Fruit fly (Drosophila melanogaster) whole organism, embryonic: ENCODE measurements around the gene Dfd.

ENCODE experiments used
- ATbp ChIP-seq: fragments of 200-800 bp; sonication (Bioruptor generic); optimal IDR thresholded peaks from 2 replicates; lab custom pipeline; 2017; ENCODE audit warnings: missing biosample characterization, mild to moderate bottlenecking, missing genetic modification characterization, missing genetic modification reagents
- Awh ChIP-seq: fragments of 200-800 bp; sonication (Bioruptor generic); IDR thresholded peaks from 2 replicates; pipeline ENCODE4, ENCODE4 v1.3.6; 2022; ENCODE audit warnings: missing biosample characterization, missing genetic modification characterization
- Blimp-1 ChIP-seq: fragments of 200-800 bp; sonication (Bioruptor generic); optimal IDR thresholded peaks from 3 replicates; lab custom pipeline; 2018; ENCODE audit warnings: missing biosample characterization, missing genetic modification characterization, mild to moderate bottlenecking, moderate library complexity, missing genetic modification reagents
- C15 ChIP-seq: fragments of 200-800 bp; sonication (Bioruptor generic); IDR thresholded peaks from 3 replicates; pipeline ENCODE4 v1.3.6; 2022; ENCODE audit warnings: missing biosample characterization, missing genetic modification characterization
- CG10543 ChIP-seq: fragments of 200-800 bp; sonication (Bioruptor generic); optimal IDR thresholded peaks from 3 replicates; lab custom pipeline; 2017; ENCODE audit warnings: missing biosample characterization, mild to moderate bottlenecking, missing genetic modification characterization, moderate library complexity
- CG10654 ChIP-seq: fragments of 200-800 bp; sonication (Bioruptor generic); optimal IDR thresholded peaks from 2 replicates; lab custom pipeline; 2016; ENCODE audit warnings: missing biosample characterization, missing genetic modification characterization
- CG12071 ChIP-seq: fragments of 200-800 bp; sonication (Bioruptor generic); optimal IDR thresholded peaks from 3 replicates; lab custom pipeline; 2018; ENCODE audit warnings: missing biosample characterization, mild to moderate bottlenecking, missing genetic modification characterization
- CG13287 ChIP-seq: fragments of 200-800 bp; sonication (Bioruptor generic); IDR thresholded peaks from 2 replicates; pipeline ENCODE4 v1.3.6; 2022; ENCODE audit warnings: missing biosample characterization, missing genetic modification characterization; ENCODE audit not compliant: partially characterized antibody
- CG14014 ChIP-seq: fragments of 200-800 bp; sonication (Bioruptor generic); IDR thresholded peaks from 2 replicates; pipeline ENCODE4 v1.3.6; 2022; ENCODE audit warnings: missing biosample characterization, missing genetic modification characterization
- CG14710 ChIP-seq: fragments of 200-800 bp; sonication (Bioruptor generic); optimal IDR thresholded peaks from 3 replicates; lab custom pipeline; 2019; ENCODE audit warnings: missing biosample characterization, mild to moderate bottlenecking, missing genetic modification characterization, moderate library complexity
- CG15601 ChIP-seq: fragments of 200-800 bp; sonication (Bioruptor generic); optimal IDR thresholded peaks from 3 replicates; lab custom pipeline; 2019; ENCODE audit warnings: missing biosample characterization, mild to moderate bottlenecking, missing genetic modification characterization, moderate library complexity
- CG15696 ChIP-seq: fragments of 200-800 bp; sonication (Bioruptor generic); optimal IDR thresholded peaks from 2 replicates; lab custom pipeline; 2019; ENCODE audit warnings: missing biosample characterization, mild to moderate bottlenecking, missing genetic modification characterization, moderate library complexity
- CG1602 ChIP-seq: fragments of 200-800 bp; sonication (Bioruptor generic); optimal IDR thresholded peaks from 3 replicates; lab custom pipeline; 2016; ENCODE audit warnings: missing biosample characterization, missing genetic modification characterization
- CG1647 ChIP-seq: fragments of 200-800 bp; sonication (Bioruptor generic); optimal IDR thresholded peaks from 3 replicates; lab custom pipeline; 2016; ENCODE audit warnings: missing biosample characterization, missing genetic modification characterization
- CG18011 ChIP-seq: fragments of 200-800 bp; sonication (Bioruptor generic); optimal IDR thresholded peaks from 2 replicates; lab custom pipeline; 2017; ENCODE audit warnings: missing biosample characterization, missing genetic modification characterization, mild to moderate bottlenecking, moderate library complexity, missing genotype
- CG18476 ChIP-seq: fragments of 200-800 bp; sonication (Bioruptor generic); optimal IDR thresholded peaks from 2 replicates; lab custom pipeline; 2016; ENCODE audit warnings: missing biosample characterization, mild to moderate bottlenecking, missing genetic modification characterization
- CG18764 ChIP-seq: fragments of 200-800 bp; sonication (Bioruptor generic); optimal IDR thresholded peaks from 3 replicates; lab custom pipeline; 2016; ENCODE audit warnings: missing biosample characterization, missing genetic modification characterization
- CG2202 ChIP-seq: fragments of 200-800 bp; sonication (Bioruptor generic); optimal IDR thresholded peaks from 2 replicates; lab custom pipeline; 2018; ENCODE audit warnings: missing biosample characterization, mild to moderate bottlenecking, missing genetic modification characterization
- CG2875 ChIP-seq: fragments of 200-800 bp; sonication (Bioruptor generic); optimal IDR thresholded peaks from 2 replicates; lab custom pipeline; 2017; ENCODE audit warnings: missing biosample characterization, mild to moderate bottlenecking, missing genetic modification characterization, missing genetic modification reagents
- CG3407 ChIP-seq: fragments of 200-800 bp; sonication (Bioruptor generic); optimal IDR thresholded peaks from 2 replicates; lab custom pipeline; 2018; ENCODE audit warnings: missing biosample characterization, mild to moderate bottlenecking, missing genetic modification characterization
- CG6813 ChIP-seq: fragments of 200-800 bp; sonication (Bioruptor generic); optimal IDR thresholded peaks from 2 replicates; lab custom pipeline; 2017; ENCODE audit warnings: missing biosample characterization, missing genetic modification characterization, mild to moderate bottlenecking, moderate library complexity, missing genetic modification reagents
- CG7372 ChIP-seq: fragments of 200-800 bp; sonication (Bioruptor generic); IDR thresholded peaks from 2 replicates; pipeline ENCODE4 v1.3.6; 2022; ENCODE audit warnings: missing biosample characterization, missing genetic modification characterization
- CG7556 ChIP-seq: fragments of 200-800 bp; sonication (Bioruptor generic); optimal IDR thresholded peaks from 2 replicates; lab custom pipeline; 2017; ENCODE audit warnings: missing biosample characterization, mild to moderate bottlenecking, missing genetic modification characterization
- CG8281 ChIP-seq: fragments of 200-800 bp; sonication (Bioruptor generic); optimal IDR thresholded peaks from 2 replicates; lab custom pipeline; 2018; ENCODE audit warnings: missing biosample characterization, mild to moderate bottlenecking, missing genetic modification characterization, moderate library complexity
- CG8290 ChIP-seq, 3 experiments: fragments of 200-800 bp; sonication (Bioruptor generic); optimal IDR thresholded peaks; 2 replicates each; lab custom pipeline; 2016 to 2019; ENCODE audit warnings: missing biosample characterization in 3 of 3, missing genetic modification characterization in 3 of 3, mild to moderate bottlenecking in 2 of 3, moderate library complexity in 1 of 3
- CG8765 ChIP-seq: fragments of 200-800 bp; sonication (Bioruptor generic); IDR thresholded peaks from 2 replicates; pipeline ENCODE4 v1.3.6; 2022; ENCODE audit warnings: missing biosample characterization, missing genetic modification characterization
- CG9727 ChIP-seq: fragments of 200-800 bp; sonication (Bioruptor generic); optimal IDR thresholded peaks from 3 replicates; lab custom pipeline; 2017; ENCODE audit warnings: missing biosample characterization, mild to moderate bottlenecking, missing genetic modification characterization
- Dad ChIP-seq: fragments of 200-800 bp; sonication (Bioruptor generic); optimal IDR thresholded peaks from 3 replicates; lab custom pipeline; 2016; ENCODE audit warnings: missing biosample characterization, missing genetic modification characterization
- Fer2 ChIP-seq: fragments of 200-800 bp; sonication (Bioruptor generic); optimal IDR thresholded peaks from 2 replicates; lab custom pipeline; 2018; ENCODE audit warnings: missing biosample characterization, mild to moderate bottlenecking, missing genetic modification characterization, moderate library complexity
- Fer3 ChIP-seq: fragments of 200-800 bp; sonication (Bioruptor generic); optimal IDR thresholded peaks from 2 replicates; lab custom pipeline; 2018; ENCODE audit warnings: missing biosample characterization, mild to moderate bottlenecking, missing genetic modification characterization, moderate library complexity
- Hmr ChIP-seq: fragments of 200-800 bp; sonication (Bioruptor generic); optimal IDR thresholded peaks from 3 replicates; lab custom pipeline; 2017; ENCODE audit warnings: mild to moderate bottlenecking, missing biosample characterization, missing genetic modification reagents, missing genetic modification characterization
- Hr39 ChIP-seq: fragments of >200 bp; optimal IDR thresholded peaks from 2 replicates; lab custom pipeline; 2017
- MTF-1 ChIP-seq: fragments of 200-800 bp; sonication (Bioruptor generic); optimal IDR thresholded peaks from 2 replicates; lab custom pipeline; 2018; ENCODE audit warnings: missing biosample characterization, mild to moderate bottlenecking, missing genetic modification characterization, borderline replicate concordance
- Mes4 ChIP-seq: fragments of 200-800 bp; sonication (Bioruptor generic); optimal IDR thresholded peaks from 2 replicates; lab custom pipeline; 2016; ENCODE audit warnings: missing biosample characterization, missing genetic modification characterization
- NFAT ChIP-seq: fragments of 200-800 bp; sonication (Bioruptor generic); IDR thresholded peaks from 2 replicates; pipeline ENCODE4 v1.3.6; 2022; ENCODE audit warnings: missing biosample characterization, missing genetic modification characterization
- Nf-YB ChIP-seq: fragments of 200-800 bp; sonication (Bioruptor generic); optimal IDR thresholded peaks from 3 replicates; lab custom pipeline; 2019; ENCODE audit warnings: missing biosample characterization, mild to moderate bottlenecking, missing genetic modification characterization, moderate library complexity
- Sox100B ChIP-seq: fragments of 200-800 bp; sonication (Bioruptor generic); optimal IDR thresholded peaks from 3 replicates; lab custom pipeline; 2018; ENCODE audit warnings: missing biosample characterization, mild to moderate bottlenecking, missing genetic modification characterization
- al ChIP-seq: fragments of 200-800 bp; sonication (Bioruptor generic); IDR thresholded peaks from 2 replicates; pipeline ENCODE4 v1.3.6; 2022; ENCODE audit warnings: missing biosample characterization, missing genetic modification characterization
- crp ChIP-seq, 2 experiments: fragments of 200-800 bp; sonication (Bioruptor generic); optimal IDR thresholded peaks; 2 replicates in 1 of 2; 3 replicates in 1 of 2; lab custom pipeline; 2017; ENCODE audit warnings: missing biosample characterization in 2 of 2, missing genetic modification characterization in 2 of 2, mild to moderate bottlenecking in 1 of 2, moderate library complexity in 1 of 2
- disco-r ChIP-seq: fragments of 200-800 bp; sonication (Bioruptor generic); optimal IDR thresholded peaks from 2 replicates; lab custom pipeline; 2016; ENCODE audit warnings: missing biosample characterization, missing genetic modification characterization
- gce ChIP-seq: fragments of 200-800 bp; sonication (Bioruptor generic); IDR thresholded peaks from 3 replicates; pipeline ENCODE4 v1.3.6; 2022; ENCODE audit warnings: missing biosample characterization, missing genetic modification characterization
- gcm2 ChIP-seq: fragments of 200-800 bp; sonication (Bioruptor generic); optimal IDR thresholded peaks from 2 replicates; lab custom pipeline; 2016; ENCODE audit warnings: missing biosample characterization, missing genetic modification characterization
- hkb ChIP-seq, 2 experiments: fragments of 200-800 bp in 1 of 2; fragments of >200 bp in 1 of 2; sonication (Bioruptor generic) in 1 of 2; IDR thresholded peaks in 1 of 2; optimal IDR thresholded peaks in 1 of 2; 2 replicates each; pipeline versions ENCODE4 v1.3.6 to Lab custom; 2017 to 2022; ENCODE audit warnings: missing biosample characterization in 1 of 2, missing genetic modification characterization in 1 of 2
- nau ChIP-seq: fragments of 200-800 bp; sonication (Bioruptor generic); optimal IDR thresholded peaks from 3 replicates; lab custom pipeline; 2017; ENCODE audit warnings: missing biosample characterization, mild to moderate bottlenecking, missing genetic modification characterization, missing genetic modification reagents
- nerfin-1 ChIP-seq: fragments of 200-800 bp; sonication (Bioruptor generic); optimal IDR thresholded peaks from 3 replicates; lab custom pipeline; 2019; ENCODE audit warnings: missing biosample characterization, mild to moderate bottlenecking, missing genetic modification characterization, moderate library complexity
- otp ChIP-seq: fragments of 200-800 bp; sonication (Bioruptor generic); IDR thresholded peaks from 3 replicates; pipeline ENCODE4, ENCODE4 v1.3.6; 2022; ENCODE audit warnings: missing biosample characterization, missing genetic modification characterization
- sens ChIP-seq: fragments of 200-800 bp; sonication (Bioruptor generic); peaks from one replicate; lab custom pipeline; 2016; ENCODE audit warnings: missing biosample characterization, missing genetic modification characterization
- tll ChIP-seq, 2 experiments: fragments of 200-800 bp in 1 of 2; fragments of >200 bp in 1 of 2; sonication (Bioruptor generic) in 1 of 2; optimal IDR thresholded peaks; 2 replicates each; lab custom pipeline; 2017 to 2019; ENCODE audit warnings: missing biosample characterization in 2 of 2, missing genetic modification characterization in 2 of 2, mild to moderate bottlenecking in 1 of 2, moderate library complexity in 1 of 2
- unpg ChIP-seq: fragments of 200-800 bp; sonication (Bioruptor generic); optimal IDR thresholded peaks from 3 replicates; lab custom pipeline; 2018; ENCODE audit warnings: missing biosample characterization, mild to moderate bottlenecking, missing genetic modification characterization, moderate library complexity

Dfd gene

DNA sequence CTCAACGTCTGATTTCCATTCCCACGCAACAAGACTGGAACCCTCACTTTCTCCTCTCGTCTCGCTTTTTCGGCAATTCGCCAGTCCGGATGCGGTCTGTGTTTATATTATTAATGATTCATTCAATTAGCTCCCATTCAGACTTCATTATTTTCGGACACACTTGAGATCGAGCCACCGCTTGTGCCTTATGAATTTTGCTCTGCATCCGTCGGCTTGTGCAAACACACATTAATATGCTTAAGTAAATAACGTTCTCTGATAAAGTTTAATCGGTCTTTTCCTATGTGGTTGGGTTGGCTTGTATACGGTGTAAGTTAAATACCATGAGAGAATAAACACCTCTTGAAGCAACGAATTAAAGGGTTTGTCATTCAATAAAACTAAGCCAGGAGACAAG lies 26.8 kb upstream of the Dfd start (continued):
- TF ChIP-seq CG18476 (no peak), Dad (GFP tag; lab: Kevin White, UChicago) (no peak), Fer2 (no peak), gcm2 (GFP tag; lab: Kevin White, UChicago) (no peak), Mes4 (GFP tag; lab: Kevin White, UChicago) (peak; percentile 17), CG2202 (peak; percentile 40), CG6813 (peak; percentile 33), CG15601 (tag; lab: Kevin White, UChicago) (peak; percentile 44), otp (GFP tag; lab: Robert Waterston, UW) (0 out of 3 replicates have a peak, but pooled peaks have one; percentile 21), disco-r (GFP tag; lab: Kevin White, UChicago) (no peak), Blimp-1 (peak; percentile 29), Hmr (GFP tag; lab: Kevin White, UChicago) (peak; percentile 3), CG3407 (GFP tag; lab: Kevin White, UChicago) (peak; percentile 15), Awh (GFP tag; lab: Robert Waterston, UW) (peak; percentile 71), ATbp (GFP tag; lab: Kevin White, UChicago) (peak; percentile 64), tll (GFP tag; optimal IDR thresholded peaks at IDR 0.05; lab: Kevin White, UChicago) (no peak), CG15696 (tag; lab: Kevin White, UChicago) (peak; percentile 43), sens (GFP tag; lab: Kevin White, UChicago) (peak; percentile 83), CG2875 (GFP tag; lab: Kevin White, UChicago) (peak; percentile 36), CG10543 (GFP tag; lab: Kevin White, UChicago) (no peak), CG8765 (GFP tag; lab: Robert Waterston, UW) (no peak), CG7556 (GFP tag; lab: Kevin White, UChicago) (no peak), crp (GFP tag; optimal IDR thresholded peaks at IDR 0.05; lab: Kevin White, UChicago) (no peak), Fer3 (tag; lab: Kevin White, UChicago) (peak; percentile 12), CG9727 (GFP tag; lab: Kevin White, UChicago) (peak; percentile 27), Sox100B (GFP tag; lab: Kevin White, UChicago) (peak; percentile 23), nerfin-1 (tag; lab: Kevin White, UChicago) (peak; percentile 11), CG10654 (peak; percentile 16), hkb (optimal IDR thresholded peaks at IDR 0.05; lab: Kevin White, UChicago) (no peak), hkb (GFP tag; IDR thresholded peaks at IDR 0.05; lab: Robert Waterston, UW) (peak; percentile 29; the same call in 1 of the 2 replicates), MTF-1 (GFP tag; lab: Kevin White, UChicago) (peak; percentile 35), C15 (GFP tag; lab: Robert Waterston, UW) (no peak), al (no peak), CG13287 (GFP tag; lab: Robert Waterston, UW) (no peak), unpg (GFP tag; lab: Kevin White, UChicago) (peak; percentile 10), CG14014 (GFP tag; lab: Robert Waterston, UW) (peak; percentile 9; the same call in 1 of the 2 replicates), CG14710 (tag; lab: Kevin White, UChicago) (peak; percentile 22), CG8290 (GFP tag; optimal IDR thresholded peaks at IDR 0.05; lab: Kevin White, UChicago) (peak; percentile 11), CG8290 (tag; optimal IDR thresholded peaks at IDR 0.05; lab: Kevin White, UChicago) (peak in 1 of 2 experiments; percentile 20), CG1602 (GFP tag; lab: Kevin White, UChicago) (no peak), CG8281 (tag; lab: Kevin White, UChicago) (no peak), Hr39 (no peak), gce (GFP tag; lab: Robert Waterston, UW) (0 out of 3 replicates have a peak, but pooled peaks have one; percentile 27), nau (peak; percentile 2), CG18011 (GFP tag; lab: Kevin White, UChicago) (no peak), NFAT (GFP tag; lab: Robert Waterston, UW) (no peak), CG12071 (peak; percentile 30), CG1647 (GFP tag; lab: Kevin White, UChicago) (no peak), CG18764 (GFP tag; lab: Kevin White, UChicago) (peak; percentile 9), CG7372 (GFP tag; lab: Robert Waterston, UW) (no peak), Nf-YB (GFP tag; lab: Kevin White, UChicago) (no peak)
